Fruit fly (Drosophila melanogaster): ENCODE measurements around the gene Shaw.

Gene Shaw

DNA sequence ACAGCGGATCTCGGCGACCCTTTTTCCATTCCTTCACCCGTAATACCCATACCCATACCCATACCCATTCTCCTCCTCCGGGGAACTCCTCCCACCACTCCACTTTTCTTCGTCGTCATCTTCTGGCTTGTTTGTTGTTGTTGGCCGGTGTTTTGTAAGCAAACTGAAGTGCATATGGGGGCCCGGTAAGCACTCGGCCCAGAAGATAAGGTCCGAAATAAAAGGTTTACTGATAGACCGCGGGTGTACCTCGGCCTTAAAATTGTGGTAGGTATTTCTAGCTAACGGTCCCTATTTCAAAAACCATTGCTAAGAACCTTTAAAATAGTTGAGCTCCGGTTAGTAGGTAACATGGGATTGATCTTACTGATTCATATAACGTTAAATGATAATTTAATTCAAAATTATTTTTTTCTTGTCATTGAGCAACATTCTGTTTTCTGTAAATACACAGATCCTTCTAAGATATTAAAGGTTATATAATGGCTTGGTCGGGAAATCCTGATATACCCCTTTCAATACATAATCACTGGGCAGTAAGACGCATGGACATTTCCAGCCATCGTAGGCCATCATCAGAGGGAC is 57.9 kb downstream of the Shaw start:
- TF ChIP-seq CG11617 (GFP tag; optimal IDR thresholded peaks at IDR 0.05) = peak; percentile 32
- peak; percentile 15 for TF ChIP-seq Hr96 (GFP tag; optimal IDR thresholded peaks at IDR 0.05)
- TF ChIP-seq CG7101 (tag; optimal IDR thresholded peaks at IDR 0.05) = no peak

DNA sequence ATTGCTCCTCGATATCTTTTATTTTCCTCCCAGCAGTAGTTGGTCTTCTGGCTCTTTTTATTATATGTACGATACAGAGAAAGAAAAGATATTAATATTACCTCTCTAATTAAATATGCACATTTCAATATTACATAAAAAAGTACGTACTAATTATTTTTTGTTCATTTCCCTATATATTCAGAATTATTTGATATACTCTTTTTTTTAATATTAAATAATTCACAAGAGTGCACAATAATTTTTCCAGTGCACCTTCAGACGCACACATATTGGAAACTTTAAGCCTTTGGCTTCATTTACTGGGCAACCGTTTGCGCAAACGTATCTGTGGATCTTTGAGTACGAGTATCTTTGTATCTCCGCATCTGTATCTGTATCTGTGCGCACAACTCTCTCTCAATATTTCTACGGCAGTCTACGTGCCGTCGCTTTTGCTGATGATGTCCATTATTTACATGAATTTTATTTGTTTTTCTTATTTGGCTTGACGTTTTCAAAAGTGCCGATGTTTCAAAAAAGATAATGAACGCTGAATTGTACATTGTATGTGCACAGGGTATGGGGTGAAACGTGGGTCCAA is 58.7 kb downstream of the Shaw start:
- peak; percentile 26 for TF ChIP-seq pad (GFP tag; optimal IDR thresholded peaks at IDR 0.05)
- no peak for TF ChIP-seq Hr96 (GFP tag; optimal IDR thresholded peaks at IDR 0.05)
- peak; percentile 33 for TF ChIP-seq CG7045 (GFP tag; optimal IDR thresholded peaks at IDR 0.05)
- TF ChIP-seq CG14711 (tag; optimal IDR thresholded peaks at IDR 0.05) = peak; percentile 77
- no peak for TF ChIP-seq Mnt (GFP tag; optimal IDR thresholded peaks at IDR 0.05)
- TF ChIP-seq CG33017 (tag; optimal IDR thresholded peaks at IDR 0.05) = peak; percentile 74
- TF ChIP-seq CG12768 (GFP tag; optimal IDR thresholded peaks at IDR 0.05) = no peak
- no peak for TF ChIP-seq cic (GFP tag; optimal IDR thresholded peaks at IDR 0.05)
- peak; percentile 25 for TF ChIP-seq CG11617 (GFP tag; optimal IDR thresholded peaks at IDR 0.05)
- TF ChIP-seq tj (GFP tag; optimal IDR thresholded peaks at IDR 0.05) = peak; percentile 97
- TF ChIP-seq ovo (GFP tag; optimal IDR thresholded peaks at IDR 0.05) = peak; percentile 18
- no peak for TF ChIP-seq Crg-1 (GFP tag; optimal IDR thresholded peaks at IDR 0.05)
- TF ChIP-seq kay (GFP tag; ENCODE audit: borderline replicate concordance) = no peak
- TF ChIP-seq cnc (optimal IDR thresholded peaks at IDR 0.05) = no peak
- TF ChIP-seq CG1620 (GFP tag; optimal IDR thresholded peaks at IDR 0.05) = no peak
- TF ChIP-seq toe (GFP tag; optimal IDR thresholded peaks at IDR 0.05) = no peak
- TF ChIP-seq bab1 (GFP tag; optimal IDR thresholded peaks at IDR 0.05) = peak; percentile 61
- TF ChIP-seq CG5204 (GFP tag; optimal IDR thresholded peaks at IDR 0.05) = peak; percentile 23
- TF ChIP-seq CG7101 (tag; optimal IDR thresholded peaks at IDR 0.05) = peak; percentile 83
- no peak for TF ChIP-seq Clk (GFP tag; optimal IDR thresholded peaks at IDR 0.05)

DNA sequence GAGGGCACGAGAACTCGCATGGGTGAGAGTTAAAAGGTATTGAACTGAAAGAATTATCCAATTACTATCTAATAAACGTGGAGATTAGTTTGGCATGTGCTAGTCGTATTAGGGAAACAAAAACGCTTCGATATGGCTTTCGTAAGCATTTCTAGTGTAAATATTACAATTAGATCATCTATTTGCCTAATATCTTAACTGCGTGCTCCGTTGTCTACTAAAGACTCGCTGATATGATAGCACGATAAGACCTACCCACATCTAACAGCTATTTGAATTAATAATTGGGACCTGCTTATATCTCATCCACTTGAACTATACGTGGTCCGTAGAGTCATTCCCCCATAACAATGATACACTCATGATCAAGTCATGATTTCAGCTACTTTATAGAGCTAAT is 59.5 kb downstream of the Shaw start:
- TF ChIP-seq CG11617 (GFP tag; optimal IDR thresholded peaks at IDR 0.05) (no peak), cic (GFP tag; optimal IDR thresholded peaks at IDR 0.05) (no peak), pad (GFP tag; optimal IDR thresholded peaks at IDR 0.05) (no peak), Crg-1 (GFP tag; optimal IDR thresholded peaks at IDR 0.05) (no peak), bab1 (GFP tag; optimal IDR thresholded peaks at IDR 0.05) (no peak), ovo (GFP tag; optimal IDR thresholded peaks at IDR 0.05) (no peak), tj (GFP tag; optimal IDR thresholded peaks at IDR 0.05) (no peak), Mnt (GFP tag; optimal IDR thresholded peaks at IDR 0.05) (no peak), CG33017 (tag; optimal IDR thresholded peaks at IDR 0.05) (no peak), CG5204 (GFP tag; optimal IDR thresholded peaks at IDR 0.05) (no peak), CG1620 (GFP tag; optimal IDR thresholded peaks at IDR 0.05) (no peak), CG7101 (tag; optimal IDR thresholded peaks at IDR 0.05) (no peak), CG14711 (tag; optimal IDR thresholded peaks at IDR 0.05) (no peak), Clk (GFP tag; optimal IDR thresholded peaks at IDR 0.05) (no peak), CG7045 (GFP tag; optimal IDR thresholded peaks at IDR 0.05) (no peak), Hr96 (GFP tag; optimal IDR thresholded peaks at IDR 0.05) (no peak), kay (GFP tag; ENCODE audit: borderline replicate concordance) (no peak), CG12768 (GFP tag; optimal IDR thresholded peaks at IDR 0.05) (no peak), cnc (optimal IDR thresholded peaks at IDR 0.05) (no peak)

DNA sequence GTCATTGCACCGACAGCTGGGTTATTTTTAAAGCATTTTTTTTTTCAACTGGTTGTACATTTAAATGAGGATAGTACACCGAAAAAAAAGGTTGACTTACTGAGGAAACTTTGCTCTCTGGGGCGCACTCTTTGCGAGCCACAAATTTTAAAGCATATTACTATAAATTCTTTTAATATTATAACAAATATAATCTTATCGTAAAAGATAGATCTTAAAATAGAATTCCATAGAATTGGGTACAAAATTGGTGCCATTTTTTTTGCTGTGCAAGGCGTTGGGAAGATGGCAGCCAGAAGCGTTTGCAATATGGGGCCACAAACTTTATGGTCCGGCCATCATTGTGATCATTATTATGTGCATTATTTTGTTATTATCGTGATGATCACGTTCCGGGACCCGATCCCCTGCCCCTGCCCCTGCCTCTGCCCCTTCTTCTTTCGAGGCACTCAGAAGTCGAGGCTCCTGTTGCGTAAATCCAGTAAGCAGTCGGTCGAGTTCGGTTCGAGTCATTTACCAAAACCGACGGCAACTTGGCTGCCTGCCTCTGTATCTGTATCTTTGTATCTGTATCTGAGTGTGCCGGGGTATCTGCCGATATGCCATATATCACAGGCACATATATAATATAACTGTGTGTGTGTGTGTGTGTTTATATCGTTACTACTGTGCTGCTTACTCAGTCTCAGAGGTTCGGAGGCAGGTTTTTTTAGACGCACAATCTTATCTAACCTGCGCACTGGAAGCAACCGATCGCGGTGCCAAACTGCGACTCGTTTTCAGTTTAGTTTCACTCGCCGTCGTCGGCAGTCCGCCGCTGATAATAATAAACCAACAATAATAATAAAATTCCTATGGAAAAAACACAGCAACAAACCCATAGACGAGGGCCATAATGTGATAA is 60.4 kb downstream of the Shaw start:
- TF ChIP-seq CG33017 (tag; optimal IDR thresholded peaks at IDR 0.05) (no peak), bab1 (GFP tag; optimal IDR thresholded peaks at IDR 0.05) (no peak), kay (GFP tag; ENCODE audit: borderline replicate concordance) (peak; percentile 66), Hr96 (GFP tag; optimal IDR thresholded peaks at IDR 0.05) (peak; percentile 41), Mnt (GFP tag; optimal IDR thresholded peaks at IDR 0.05) (peak; percentile 16), tj (GFP tag; optimal IDR thresholded peaks at IDR 0.05) (peak; percentile 43), ovo (GFP tag; optimal IDR thresholded peaks at IDR 0.05) (no peak), CG7101 (tag; optimal IDR thresholded peaks at IDR 0.05) (peak; percentile 38), toe (GFP tag; optimal IDR thresholded peaks at IDR 0.05) (peak; percentile 43), cic (GFP tag; optimal IDR thresholded peaks at IDR 0.05) (peak; percentile 34), CG5204 (GFP tag; optimal IDR thresholded peaks at IDR 0.05) (peak; percentile 4), CG7045 (GFP tag; optimal IDR thresholded peaks at IDR 0.05) (no peak)
